Fruit fly (Drosophila melanogaster): ENCODE measurements around the gene Dif.

DNA sequence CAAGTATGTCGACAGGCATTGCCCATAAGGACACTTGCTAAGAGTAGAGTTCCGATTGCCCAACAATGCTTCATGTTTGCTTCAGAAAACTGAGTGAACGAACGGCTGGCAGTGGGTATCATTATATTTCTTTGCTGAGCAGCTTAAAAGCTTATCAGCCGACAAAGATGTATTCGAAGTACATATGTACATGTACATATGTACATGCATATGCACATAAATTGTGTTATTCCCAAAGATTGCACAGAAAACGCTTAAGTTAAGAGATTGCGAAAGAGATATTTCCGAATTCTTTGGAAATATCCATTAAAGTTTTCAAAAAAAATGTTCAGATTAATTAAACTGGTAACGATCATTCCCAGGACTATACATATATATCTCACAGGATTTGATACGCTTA, 22.9 kb upstream of the Dif start, which contains the start of gene SPH93:
- no peak for TF ChIP-seq Lpt (GFP tag; optimal IDR thresholded peaks at IDR 0.05)
- no peak for TF ChIP-seq dsx (GFP tag; optimal IDR thresholded peaks at IDR 0.05; ENCODE audit: poor library complexity, severe bottlenecking)
- no peak for TF ChIP-seq CG32006 (GFP tag; optimal IDR thresholded peaks at IDR 0.05)
- no peak for TF ChIP-seq CG11762 (GFP tag; optimal IDR thresholded peaks at IDR 0.05; ENCODE audit: insufficient read depth)
- no peak for TF ChIP-seq CG31627 (GFP tag; optimal IDR thresholded peaks at IDR 0.05)
- TF ChIP-seq Sox102F (GFP tag; optimal IDR thresholded peaks at IDR 0.05): no peak
- TF ChIP-seq CG10631 (GFP tag; optimal IDR thresholded peaks at IDR 0.05): no peak
- TF ChIP-seq vri (GFP tag; optimal IDR thresholded peaks at IDR 0.05): no peak
- no peak for TF ChIP-seq Eip75B (GFP tag; optimal IDR thresholded peaks at IDR 0.05)
- TF ChIP-seq salr (GFP tag; optimal IDR thresholded peaks at IDR 0.05): no peak
- no peak for TF ChIP-seq CG11294 (GFP tag; IDR thresholded peaks at IDR 0.05)
- no peak for TF ChIP-seq Gug (GFP tag; IDR thresholded peaks at IDR 0.05)
